Worm (Caenorhabditis elegans) whole organism, mixed stage, embryonic: ENCODE results near the gene pstk-1.

ENCODE experiments used
- blmp-1 ChIP-seq: fragments of 150-350 bp; optimal IDR thresholded peaks from 2 replicates; lab custom pipeline; 2014; ENCODE audit warnings: missing biosample characterization, missing genetic modification characterization
- drap-1 ChIP-seq: fragments of 200-800 bp; sonication (Bioruptor generic); optimal IDR thresholded peaks from 3 replicates; lab custom pipeline; 2018; ENCODE audit warnings: mild to moderate bottlenecking, missing genetic modification characterization, missing compliant biosample characterization
- elt-1 ChIP-seq: sonication (generic microtip); optimal IDR thresholded peaks from 2 replicates; lab custom pipeline; 2017; ENCODE audit warnings: missing genetic modification characterization, mild to moderate bottlenecking, missing compliant biosample characterization, antibody characterized with exemption, moderate library complexity, borderline replicate concordance; ENCODE audit not compliant: insufficient read depth
- mep-1 ChIP-seq: fragments of 150-350 bp; optimal IDR thresholded peaks from 2 replicates; lab custom pipeline; 2017; ENCODE audit warnings: missing biosample characterization, missing genetic modification reagents, missing genetic modification characterization, inconsistent platforms
- nhr-28 ChIP-seq: fragments of 150-350 bp; optimal IDR thresholded peaks from 2 replicates; lab custom pipeline; 2014; ENCODE audit warnings: missing biosample characterization, missing genetic modification characterization
- pha-4 ChIP-seq: fragments of 150-350 bp; optimal IDR thresholded peaks from 2 replicates; lab custom pipeline; 2018; ENCODE audit warnings: missing biosample characterization, missing genetic modification reagents, missing genetic modification characterization
- snpc-4 ChIP-seq: fragments of 150-350 bp; optimal IDR thresholded peaks from 2 replicates; lab custom pipeline; 2014; ENCODE audit warnings: missing biosample characterization, missing genetic modification characterization
- unc-62 ChIP-seq: fragments of 150-350 bp; optimal IDR thresholded peaks from 2 replicates; lab custom pipeline; 2014; ENCODE audit warnings: missing biosample characterization, missing genetic modification reagents, missing genetic modification characterization

DNA sequence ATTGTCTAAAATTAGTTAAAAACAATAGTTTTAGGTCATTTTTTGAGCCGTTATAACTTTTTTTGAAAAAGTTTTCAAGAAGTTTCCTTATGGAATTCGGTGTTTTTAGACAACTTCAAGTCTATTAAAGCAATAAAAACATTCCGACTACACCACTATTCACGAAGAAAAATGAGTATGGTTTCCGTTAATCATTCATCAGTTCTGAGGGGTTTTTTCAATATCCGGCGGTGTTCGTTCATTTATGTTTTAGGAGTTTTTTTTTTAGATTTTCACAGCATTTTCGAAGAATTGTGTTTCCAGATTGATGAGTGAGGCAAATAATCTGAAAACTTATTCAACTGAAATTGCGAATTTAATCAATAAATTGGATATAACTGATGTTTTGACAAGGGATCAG lies 32.3 kb upstream of the pstk-1 start, which contains the start of gene Y49E10.27:
- TF ChIP-seq mep-1 (tag; lab: Kevin White, UChicago), result no peak
- no peak for TF ChIP-seq blmp-1 (tag; lab: Kevin White, UChicago)
- no peak for TF ChIP-seq snpc-4 (tag; lab: Kevin White, UChicago)
- TF ChIP-seq unc-62, result no peak
- no peak for TF ChIP-seq nhr-28 (tag; lab: Kevin White, UChicago)
- TF ChIP-seq drap-1, result no peak
- no peak for TF ChIP-seq elt-1 (tag; lab: Kevin White, UChicago)
- no peak for TF ChIP-seq pha-4 (tag; lab: Kevin White, UChicago)
